Worm (Caenorhabditis elegans) whole organism, L1 larva: Measurements from ENCODE around the gene C32D5.8.

Experiments
- C04F5.9 ChIP-seq: sonication (generic microtip); optimal IDR thresholded peaks from 2 replicates; lab custom pipeline; 2016; ENCODE audit warnings: missing genetic modification characterization, missing compliant biosample characterization
- C16A3.4 ChIP-seq: fragments of 150-350 bp; optimal IDR thresholded peaks from 2 replicates; lab custom pipeline; 2014; ENCODE audit warnings: missing biosample characterization, missing genetic modification characterization
- F16B12.6 ChIP-seq: fragments of 150-350 bp; optimal IDR thresholded peaks from 2 replicates; lab custom pipeline; 2014; ENCODE audit warnings: missing biosample characterization, missing genetic modification characterization
- Y116A8C.19 ChIP-seq: sonication (generic microtip); optimal IDR thresholded peaks from 2 replicates; lab custom pipeline; 2016; ENCODE audit warnings: missing compliant biosample characterization, missing genetic modification characterization, borderline replicate concordance
- aha-1 ChIP-seq: fragments of 150-350 bp; optimal IDR thresholded peaks from 2 replicates; lab custom pipeline; 2014; ENCODE audit warnings: missing biosample characterization, missing genetic modification characterization
- blmp-1 ChIP-seq: fragments of 150-350 bp; optimal IDR thresholded peaks from 2 replicates; lab custom pipeline; 2014; ENCODE audit warnings: missing biosample characterization, missing genetic modification characterization
- ceh-63 ChIP-seq: fragments of 200-800 bp; sonication (Bioruptor generic); optimal IDR thresholded peaks from 2 replicates; lab custom pipeline; 2018; ENCODE audit warnings: mild to moderate bottlenecking, missing genetic modification characterization, missing compliant biosample characterization
- ceh-8 ChIP-seq: fragments of 200-800 bp; sonication (Bioruptor generic); optimal IDR thresholded peaks from 2 replicates; lab custom pipeline; 2018; ENCODE audit warnings: mild to moderate bottlenecking, missing genetic modification characterization, moderate library complexity, missing compliant biosample characterization
- ceh-82 ChIP-seq, 3 experiments: fragments of 150-350 bp in 1 of 3; sonication (generic microtip) in 2 of 3; optimal IDR thresholded peaks; 2 replicates each; lab custom pipeline; 2014 to 2017; ENCODE audit warnings: missing biosample characterization in 3 of 3, missing genetic modification characterization in 3 of 3
- ceh-88 ChIP-seq: fragments of 200-800 bp; sonication (Bioruptor generic); IDR thresholded peaks from 2 replicates; pipeline ENCODE4 v1.3.6; 2022; ENCODE audit warnings: missing genetic modification characterization, missing compliant biosample characterization
- efl-1 ChIP-seq, 4 experiments: fragments of 150-350 bp; optimal IDR thresholded peaks in 3 of 4; peaks in 1 of 4; 1 replicate in 1 of 4; 2 replicates in 3 of 4; lab custom pipeline; 2014; ENCODE audit warnings: missing biosample characterization in 2 of 4, missing genetic modification characterization in 2 of 4, missing genetic modification reagents in 2 of 4
- efl-3 ChIP-seq: fragments of 200-800 bp; sonication (Bioruptor generic); optimal IDR thresholded peaks from 2 replicates; lab custom pipeline; 2018; ENCODE audit warnings: mild to moderate bottlenecking, missing genetic modification characterization, missing compliant biosample characterization
- egl-13 ChIP-seq: sonication (generic microtip); optimal IDR thresholded peaks from 2 replicates; lab custom pipeline; 2016; ENCODE audit warnings: missing genotype, missing genetic modification reagents, missing genetic modification characterization, missing compliant biosample characterization
- egl-27 ChIP-seq, 2 experiments: fragments of 150-350 bp in 1 of 2; sonication (generic microtip); optimal IDR thresholded peaks; 3 replicates each; lab custom pipeline; 2017 to 2018; ENCODE audit warnings: missing biosample characterization in 2 of 2, missing genetic modification characterization in 2 of 2, missing genetic modification reagents in 2 of 2
- fkh-10 ChIP-seq: sonication (generic microtip); optimal IDR thresholded peaks from 2 replicates; lab custom pipeline; 2017; ENCODE audit warnings: missing biosample characterization, missing genetic modification reagents, missing genetic modification characterization
- fkh-4 ChIP-seq: sonication (generic microtip); optimal IDR thresholded peaks from 2 replicates; lab custom pipeline; 2016; ENCODE audit warnings: missing compliant biosample characterization, missing genetic modification characterization, borderline replicate concordance
- fos-1 ChIP-seq: fragments of 150-350 bp; optimal IDR thresholded peaks from 2 replicates; lab custom pipeline; 2014; ENCODE audit warnings: missing biosample characterization, missing genetic modification characterization
- grh-1 ChIP-seq: fragments of 200-800 bp; sonication (Bioruptor generic); IDR thresholded peaks from 2 replicates; pipeline ENCODE4 v1.3.6; 2022; ENCODE audit warnings: missing genetic modification reagents, missing genetic modification characterization, missing compliant biosample characterization
- hpl-2 ChIP-seq: fragments of 150-350 bp; optimal IDR thresholded peaks from 2 replicates; lab custom pipeline; 2014; ENCODE audit warnings: missing biosample characterization, missing genetic modification reagents, missing genetic modification characterization
- irx-1 ChIP-seq: sonication (generic microtip); optimal IDR thresholded peaks from 2 replicates; lab custom pipeline; 2016; ENCODE audit warnings: missing genetic modification characterization, missing compliant biosample characterization
- jun-1 ChIP-seq: fragments of 150-350 bp; optimal IDR thresholded peaks from 2 replicates; lab custom pipeline; 2014; ENCODE audit warnings: missing biosample characterization, missing genetic modification reagents, missing genetic modification characterization
- lin-14 ChIP-seq: fragments of 200-800 bp; sonication (Bioruptor generic); optimal IDR thresholded peaks from 2 replicates; lab custom pipeline; 2018; ENCODE audit warnings: mild to moderate bottlenecking, missing genetic modification characterization, moderate library complexity, missing compliant biosample characterization
- lin-15B ChIP-seq: fragments of 150-350 bp; sonication (generic microtip); optimal IDR thresholded peaks from 3 replicates; lab custom pipeline; 2014; ENCODE audit warnings: missing biosample characterization, missing genetic modification characterization
- lin-35 ChIP-seq, 2 experiments: fragments of 150-350 bp; optimal IDR thresholded peaks; 2 replicates each; lab custom pipeline; 2014; ENCODE audit warnings: missing biosample characterization in 2 of 2, missing genetic modification characterization in 2 of 2, missing genetic modification reagents in 2 of 2
- lin-39 ChIP-seq: fragments of 150-350 bp; optimal IDR thresholded peaks from 2 replicates; lab custom pipeline; 2014; ENCODE audit warnings: missing biosample characterization, missing genetic modification reagents, missing genetic modification characterization
- lsy-2 ChIP-seq, 2 experiments: fragments of 150-350 bp; optimal IDR thresholded peaks; 2 replicates each; lab custom pipeline; 2014; ENCODE audit warnings: missing biosample characterization in 2 of 2, missing genetic modification characterization in 2 of 2
- mef-2 ChIP-seq: fragments of 150-350 bp; optimal IDR thresholded peaks from 2 replicates; lab custom pipeline; 2014; ENCODE audit warnings: missing biosample characterization, missing genetic modification characterization
- mep-1 ChIP-seq: fragments of 150-350 bp; optimal IDR thresholded peaks from 2 replicates; lab custom pipeline; 2014; ENCODE audit warnings: missing biosample characterization, missing genetic modification characterization
- nhr-12 ChIP-seq: sonication (generic microtip); optimal IDR thresholded peaks from 2 replicates; lab custom pipeline; 2017; ENCODE audit warnings: missing biosample characterization, missing genetic modification characterization
- nhr-19 ChIP-seq: fragments of 200-800 bp; sonication (Bioruptor generic); conservative IDR thresholded peaks from 2 replicates; pipeline ENCODE4 v1.3.6; 2022; ENCODE audit warnings: missing genetic modification characterization, missing compliant biosample characterization
- nhr-20 ChIP-seq: sonication (generic microtip); optimal IDR thresholded peaks from 2 replicates; lab custom pipeline; 2016; ENCODE audit warnings: mild to moderate bottlenecking, missing genetic modification characterization, missing compliant biosample characterization
- nhr-237 ChIP-seq: fragments of 150-350 bp; optimal IDR thresholded peaks from 2 replicates; lab custom pipeline; 2014; ENCODE audit warnings: missing biosample characterization, missing genetic modification characterization
- nhr-28 ChIP-seq: fragments of 150-350 bp; optimal IDR thresholded peaks from 2 replicates; lab custom pipeline; 2014; ENCODE audit warnings: missing biosample characterization, missing genetic modification characterization
- nhr-71 ChIP-seq: sonication (generic microtip); optimal IDR thresholded peaks from 2 replicates; lab custom pipeline; 2016; ENCODE audit warnings: mild to moderate bottlenecking, missing genetic modification characterization, moderate library complexity, missing compliant biosample characterization
- nhr-76 ChIP-seq: sonication (generic microtip); optimal IDR thresholded peaks from 2 replicates; lab custom pipeline; 2017; ENCODE audit warnings: missing biosample characterization, missing genetic modification characterization
- nhr-84 ChIP-seq: sonication (generic microtip); optimal IDR thresholded peaks from 2 replicates; lab custom pipeline; 2017; ENCODE audit warnings: missing biosample characterization, missing genetic modification characterization
- rnt-1 ChIP-seq: sonication (generic microtip); optimal IDR thresholded peaks from 2 replicates; lab custom pipeline; 2016; ENCODE audit warnings: mild to moderate bottlenecking, missing genetic modification characterization, moderate library complexity, missing compliant biosample characterization
- skn-1 ChIP-seq: fragments of 150-350 bp; optimal IDR thresholded peaks from 2 replicates; lab custom pipeline; 2014; ENCODE audit warnings: missing biosample characterization, missing genetic modification characterization
- snpc-4 ChIP-seq: fragments of 150-350 bp; optimal IDR thresholded peaks from 2 replicates; lab custom pipeline; 2014; ENCODE audit warnings: missing biosample characterization, missing genetic modification characterization
- snu-23 ChIP-seq: sonication (generic microtip); optimal IDR thresholded peaks from 2 replicates; lab custom pipeline; 2016; ENCODE audit warnings: missing genetic modification characterization, missing compliant biosample characterization
- sptf-1 ChIP-seq: fragments of 150-350 bp; optimal IDR thresholded peaks from 2 replicates; lab custom pipeline; 2014; ENCODE audit warnings: missing biosample characterization, missing genetic modification characterization
- tlp-1 ChIP-seq: fragments of 150-350 bp; optimal IDR thresholded peaks from 2 replicates; lab custom pipeline; 2014; ENCODE audit warnings: missing biosample characterization, missing genetic modification characterization
- unc-30 ChIP-seq: sonication (generic microtip); optimal IDR thresholded peaks from 2 replicates; lab custom pipeline; 2017; ENCODE audit warnings: missing biosample characterization, missing genetic modification characterization
- unc-62 ChIP-seq: fragments of 150-350 bp; optimal IDR thresholded peaks from 2 replicates; lab custom pipeline; 2014; ENCODE audit warnings: missing biosample characterization, missing genetic modification reagents, missing genetic modification characterization
- unc-86 ChIP-seq: sonication (generic microtip); optimal IDR thresholded peaks from 2 replicates; lab custom pipeline; 2016; ENCODE audit warnings: missing genetic modification characterization, missing compliant biosample characterization
- unc-98 ChIP-seq: fragments of 200-800 bp; sonication (Bioruptor generic); IDR thresholded peaks from 2 replicates; pipeline ENCODE4 v1.3.6; 2022; ENCODE audit warnings: missing genetic modification characterization, missing compliant biosample characterization
- ztf-11 ChIP-seq, 2 experiments: sonication (generic microtip); optimal IDR thresholded peaks; 2 replicates each; lab custom pipeline; 2016 to 2017; ENCODE audit warnings: missing genetic modification characterization in 2 of 2, missing biosample characterization in 1 of 2, missing compliant biosample characterization in 1 of 2
- ztf-4 ChIP-seq: fragments of 150-350 bp; optimal IDR thresholded peaks from 2 replicates; lab custom pipeline; 2014; ENCODE audit warnings: missing biosample characterization, missing genetic modification characterization

Gene C32D5.8

ce11 chrII:6366696-6367095 is 20.9 kb upstream of the C32D5.8 start, which contains the start of gene ctsa-4.1:
ctsa-4.1 (plus strand) TSS chrII:6366996.
- TF ChIP-seq efl-1 (optimal IDR thresholded peaks at IDR 0.05; lab: Kevin White, UChicago) (no peak), efl-1 (GFP tag; optimal IDR thresholded peaks at IDR 0.05 in 1 of 2; lab: Kevin White, UChicago) (peak in 1 of 2 experiments; percentile 24), ceh-8 (GFP tag; lab: Kevin White, UChicago) (no peak)

ce11 chrII:6365237-6365815 is 19.6 kb upstream of the C32D5.8 start, which contains the start of the genes ani-2 and clec-88:
ani-2 (minus strand) TSS chrII:6365367.
clec-88 (plus strand) TSS chrII:6365722.
- TF ChIP-seq snpc-4 (tag; lab: Kevin White, UChicago) = no peak

DNA sequence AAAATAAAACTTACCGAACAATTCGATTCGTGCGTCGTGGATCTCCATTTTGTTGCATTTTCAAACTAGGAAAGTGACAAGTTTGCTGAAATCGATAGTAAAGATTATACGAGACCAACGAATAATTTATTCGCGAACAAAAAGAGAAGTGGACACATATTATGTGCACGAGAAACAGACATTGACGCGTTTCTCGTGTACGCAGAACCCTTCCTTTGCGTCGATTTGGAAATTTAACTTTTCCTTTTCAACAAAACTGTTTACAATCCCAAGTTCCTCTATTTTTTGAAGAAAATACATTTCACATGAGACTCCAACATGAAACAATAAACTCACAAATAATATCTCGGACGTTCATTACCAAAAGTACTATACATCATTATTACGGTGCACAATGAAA is 15.1 kb upstream of the C32D5.8 start, which contains the start of gene K10B2.4:
TSS of gene K10B2.4 (minus strand) at position 138 of the 400 bp plus-strand sequence.
- TF ChIP-seq nhr-19 (GFP tag; lab: Robert Waterston, UW) (peak; percentile 54), nhr-20 (peak; percentile 82), nhr-28 (tag; lab: Kevin White, UChicago) (no peak), fos-1 (tag; lab: Kevin White, UChicago) (peak; percentile 36), snpc-4 (tag; lab: Kevin White, UChicago) (peak; percentile 53), ztf-11 (tag; optimal IDR thresholded peaks at IDR 0.05; lab: Kevin White, UChicago) (no peak), lin-35 (GFP tag; optimal IDR thresholded peaks at IDR 0.05; lab: Kevin White, UChicago) (peak; percentile 70 to 87), unc-86 (tag; lab: Kevin White, UChicago) (peak; percentile 31), unc-98 (GFP tag; lab: Robert Waterston, UW) (no peak), hpl-2 (GFP tag; lab: Kevin White, UChicago) (peak; percentile 9), sptf-1 (no peak), unc-62 (GFP tag; lab: Kevin White, UChicago) (no peak), nhr-237 (tag; lab: Kevin White, UChicago) (no peak), skn-1 (tag; lab: Kevin White, UChicago) (peak; percentile 35), egl-13 (tag; lab: Kevin White, UChicago) (no peak), Y116A8C.19 (no peak), blmp-1 (peak; percentile 94), tlp-1 (tag; lab: Kevin White, UChicago) (no peak), rnt-1 (tag; lab: Kevin White, UChicago) (peak; percentile 78), snu-23 (peak; percentile 83), lsy-2 (tag; optimal IDR thresholded peaks at IDR 0.05; lab: Kevin White, UChicago) (peak; percentile 72 to 85), nhr-76 (tag; lab: Kevin White, UChicago) (no peak), lin-39 (tag; lab: Kevin White, UChicago) (peak; percentile 15), nhr-84 (tag; lab: Kevin White, UChicago) (no peak), irx-1 (tag; lab: Kevin White, UChicago) (peak; percentile 23), unc-30 (tag; lab: Kevin White, UChicago) (no peak), ceh-63 (no peak), nhr-12 (tag; lab: Kevin White, UChicago) (no peak), efl-1 (optimal IDR thresholded peaks at IDR 0.05; lab: Kevin White, UChicago) (peak; percentile 77 to 79), efl-1 (GFP tag; optimal IDR thresholded peaks at IDR 0.05 in 1 of 2; lab: Kevin White, UChicago) (peak; percentile 64 to 97), F16B12.6 (tag; lab: Kevin White, UChicago) (peak; percentile 14), aha-1 (no peak), C16A3.4 (tag; lab: Kevin White, UChicago) (peak; percentile 78), ceh-82 (tag; optimal IDR thresholded peaks at IDR 0.05; lab: Kevin White, UChicago) (peak; percentile 35 to 50 (median 40)), fkh-10 (GFP tag; lab: Kevin White, UChicago) (no peak), egl-27 (tag; optimal IDR thresholded peaks at IDR 0.05; lab: Kevin White, UChicago) (no peak), lin-14 (peak; percentile 82), grh-1 (GFP tag; lab: Robert Waterston, UW) (0 out of 2 replicates have a peak, but pooled peaks have one; percentile 34), mep-1 (tag; lab: Kevin White, UChicago) (peak; percentile 65), ztf-4 (peak; percentile 8), efl-3 (GFP tag; lab: Kevin White, UChicago) (no peak), C04F5.9 (peak; percentile 5), lin-15B (tag; lab: Kevin White, UChicago) (peak; percentile 12), jun-1 (no peak), ceh-88 (GFP tag; lab: Robert Waterston, UW) (no peak), nhr-71 (tag; lab: Kevin White, UChicago) (peak; percentile 77), fkh-4 (tag; lab: Kevin White, UChicago) (no peak), mef-2 (tag; lab: Kevin White, UChicago) (no peak)
